Fruit fly (Drosophila melanogaster): Measurements from ENCODE around the gene CG10237.

Gene CG10237

dm6 chr2L:19452535-19453317, 10.2 kb upstream of the CG10237 start (continued):
- TF ChIP-seq prd (optimal IDR thresholded peaks at IDR 0.05): no peak
- TF ChIP-seq prd (GFP tag; IDR thresholded peaks at IDR 0.05): peak; percentile 26; the same call in 2 of the 3 replicates
- no peak for TF ChIP-seq crp (GFP tag; optimal IDR thresholded peaks at IDR 0.05)
- TF ChIP-seq wdn (GFP tag; IDR thresholded peaks at IDR 0.05): no peak
- TF ChIP-seq CG2678 (tag; optimal IDR thresholded peaks at IDR 0.05): no peak
- no peak for TF ChIP-seq slp2 (GFP tag; optimal IDR thresholded peaks at IDR 0.05)
- TF ChIP-seq bowl (GFP tag; IDR thresholded peaks at IDR 0.05): no peak
- TF ChIP-seq Xbp1 (GFP tag; optimal IDR thresholded peaks at IDR 0.05): peak; percentile 5

- peak; percentile 96 for TF ChIP-seq CG4404 (GFP tag; IDR thresholded peaks at IDR 0.05)
- peak in 1 of 2 experiments; percentile 1 for TF ChIP-seq Trl (optimal IDR thresholded peaks at IDR 0.05)
- TF ChIP-seq Trl (GFP tag; optimal IDR thresholded peaks at IDR 0.05): peak; percentile 96
- peak; percentile 79 for TF ChIP-seq mirr (GFP tag; optimal IDR thresholded peaks at IDR 0.05)
- TF ChIP-seq pnt (GFP tag; optimal IDR thresholded peaks at IDR 0.05): peak; percentile 95
- peak; percentile 91 for TF ChIP-seq CG10147 (GFP tag; optimal IDR thresholded peaks at IDR 0.05)
- TF ChIP-seq wor (GFP tag; IDR thresholded peaks at IDR 0.05): peak; percentile 89
- TF ChIP-seq CG11456 (GFP tag; IDR thresholded peaks at IDR 0.05): peak; percentile 91
- peak; percentile 85 for TF ChIP-seq lbe (GFP tag; optimal IDR thresholded peaks at IDR 0.05)
- no peak for TF ChIP-seq gsb-n (tag; optimal IDR thresholded peaks at IDR 0.05)
- TF ChIP-seq CG5953 (GFP tag; IDR thresholded peaks at IDR 0.05): peak; percentile 82
- TF ChIP-seq CG10654 (GFP tag; optimal IDR thresholded peaks at IDR 0.05): peak; percentile 94
- peak; percentile 93 for TF ChIP-seq CG12391 (tag; optimal IDR thresholded peaks at IDR 0.05)
- peak; percentile 96 for TF ChIP-seq Xbp1 (GFP tag; optimal IDR thresholded peaks at IDR 0.05)
- peak; percentile 89 for TF ChIP-seq CG30431 (GFP tag; optimal IDR thresholded peaks at IDR 0.05)
- peak; percentile 85; the same call in 2 of the 3 replicates for TF ChIP-seq jigr1 (GFP tag; IDR thresholded peaks at IDR 0.05)
- peak; percentile 99 for TF ChIP-seq CG10267 (tag; optimal IDR thresholded peaks at IDR 0.05)
- TF ChIP-seq HHEX (GFP tag; optimal IDR thresholded peaks at IDR 0.05): peak; percentile 84
- peak; percentile 58 for TF ChIP-seq CG6854 (GFP tag; optimal IDR thresholded peaks at IDR 0.05)
- peak; percentile 37 for TF ChIP-seq CG8359 (GFP tag; optimal IDR thresholded peaks at IDR 0.05; ENCODE audit: borderline replicate concordance)
- peak; percentile 86 for TF ChIP-seq CG14050 (GFP tag; IDR thresholded peaks at IDR 0.05)
- peak; percentile 86 for TF ChIP-seq CG16863 (GFP tag; optimal IDR thresholded peaks at IDR 0.05)
- peak; percentile 90 for TF ChIP-seq Six4 (GFP tag; optimal IDR thresholded peaks at IDR 0.05)
- TF ChIP-seq CG2678 (tag; optimal IDR thresholded peaks at IDR 0.05): peak; percentile 90
- TF ChIP-seq CG4424 (GFP tag; optimal IDR thresholded peaks at IDR 0.05): peak; percentile 93
- TF ChIP-seq gcm2 (GFP tag; optimal IDR thresholded peaks at IDR 0.05): peak; percentile 84
- peak; percentile 27 for TF ChIP-seq fd102C (GFP tag; optimal IDR thresholded peaks at IDR 0.05)
- TF ChIP-seq gfzf (GFP tag; optimal IDR thresholded peaks at IDR 0.05): peak; percentile 82
- no peak for TF ChIP-seq Dfd (GFP tag; optimal IDR thresholded peaks at IDR 0.05)
- TF ChIP-seq pzg (GFP tag; optimal IDR thresholded peaks at IDR 0.05): peak; percentile 87
- peak; percentile 91 for TF ChIP-seq kay (GFP tag; optimal IDR thresholded peaks at IDR 0.05)
- peak; percentile 84; the same call in 2 of the 3 replicates for TF ChIP-seq B-H1 (GFP tag; IDR thresholded peaks at IDR 0.05)
- peak; percentile 52 for TF ChIP-seq CG5180 (GFP tag; optimal IDR thresholded peaks at IDR 0.05)
- TF ChIP-seq Tbp (GFP tag; optimal IDR thresholded peaks at IDR 0.05): peak; percentile 65
- TF ChIP-seq ac (GFP tag; optimal IDR thresholded peaks at IDR 0.05): peak; percentile 59
- TF ChIP-seq fu2 (GFP tag; optimal IDR thresholded peaks at IDR 0.05): peak; percentile 96
- peak; percentile 75 for TF ChIP-seq Adf1 (GFP tag; IDR thresholded peaks at IDR 0.05)
- TF ChIP-seq CG3726 (GFP tag; IDR thresholded peaks at IDR 0.05): peak; percentile 91; the same call in 2 of the 3 replicates
- peak; percentile 97 for TF ChIP-seq CG3847 (GFP tag; IDR thresholded peaks at IDR 0.05)
- TF ChIP-seq al (GFP tag; IDR thresholded peaks at IDR 0.05): peak; percentile 95
- TF ChIP-seq CG10274 (GFP tag; optimal IDR thresholded peaks at IDR 0.05): peak; percentile 66
- TF ChIP-seq cato (GFP tag; optimal IDR thresholded peaks at IDR 0.05; ENCODE audit: borderline replicate concordance): peak; percentile 94
Measured at dm6 chr2L:19444734-19445140, 2.2 kb upstream of the CG10237 start, which contains the start of gene Hs2st. Gene Hs2st, minus strand, starts transcription at chr2L:19444750.
